Worm (Caenorhabditis elegans) whole organism, early embryonic: ENCODE results near the gene tsp-8.

Source experiments
- B0310.2 ChIP-seq: sonication (generic microtip); optimal IDR thresholded peaks from 2 replicates; lab custom pipeline; 2016; ENCODE audit warnings: mild to moderate bottlenecking, missing genetic modification characterization, missing compliant biosample characterization
- F13C5.2 ChIP-seq: sonication (generic microtip); optimal IDR thresholded peaks from 2 replicates; lab custom pipeline; 2017; ENCODE audit warnings: mild to moderate bottlenecking, missing genetic modification characterization, inconsistent platforms, missing compliant biosample characterization
- aly-1 ChIP-seq: sonication (generic microtip); optimal IDR thresholded peaks from 2 replicates; lab custom pipeline; 2016; ENCODE audit warnings: missing genetic modification characterization, missing compliant biosample characterization
- ama-1 ChIP-seq: fragments of 150-350 bp; optimal IDR thresholded peaks from 2 replicates; lab custom pipeline; 2014
- ceh-13 ChIP-seq: fragments of 200-800 bp; sonication (Bioruptor generic); optimal IDR thresholded peaks from 2 replicates; lab custom pipeline; 2018; ENCODE audit warnings: mild to moderate bottlenecking, missing genetic modification characterization, missing compliant biosample characterization
- ceh-36 ChIP-seq: sonication (generic microtip); optimal IDR thresholded peaks from 2 replicates; lab custom pipeline; 2016; ENCODE audit warnings: missing genetic modification characterization, inconsistent platforms, missing compliant biosample characterization
- ets-7 ChIP-seq: sonication (generic microtip); optimal IDR thresholded peaks from 2 replicates; lab custom pipeline; 2016; ENCODE audit warnings: missing genotype, missing genetic modification characterization, missing compliant biosample characterization
- flt-1 ChIP-seq: fragments of 200-800 bp; sonication (Bioruptor generic); IDR thresholded peaks from 2 replicates; pipeline ENCODE4 v1.3.6; 2022; ENCODE audit warnings: missing genetic modification characterization, missing compliant biosample characterization
- hmbx-1 ChIP-seq: sonication (generic microtip); optimal IDR thresholded peaks from 2 replicates; lab custom pipeline; 2016; ENCODE audit warnings: mild to moderate bottlenecking, missing genetic modification characterization, missing compliant biosample characterization
- hmg-4 ChIP-seq: fragments of 200-800 bp; sonication (Bioruptor generic); optimal IDR thresholded peaks from 2 replicates; lab custom pipeline; 2018; ENCODE audit warnings: mild to moderate bottlenecking, missing genetic modification characterization, missing compliant biosample characterization
- hnd-1 ChIP-seq: sonication (generic microtip); optimal IDR thresholded peaks from 2 replicates; lab custom pipeline; 2016; ENCODE audit warnings: missing genetic modification characterization, missing compliant biosample characterization
- pes-1 ChIP-seq: fragments of 200-800 bp; sonication (Bioruptor generic); IDR thresholded peaks from 2 replicates; pipeline ENCODE4 v1.3.6; 2022; ENCODE audit warnings: missing genetic modification reagents, missing genetic modification characterization, missing compliant biosample characterization
- scrt-1 ChIP-seq: fragments of 200-800 bp; sonication (Bioruptor generic); IDR thresholded peaks from 2 replicates; pipeline ENCODE4 v1.3.6; 2022; ENCODE audit warnings: missing genetic modification characterization, missing compliant biosample characterization
- sea-1 ChIP-seq: fragments of 200-800 bp; sonication (Bioruptor generic); conservative IDR thresholded peaks from 2 replicates; pipeline ENCODE4 v1.3.6; 2022; ENCODE audit warnings: missing genetic modification characterization, missing compliant biosample characterization
- tbx-11 ChIP-seq: fragments of 200-800 bp; sonication (Bioruptor generic); IDR thresholded peaks from 2 replicates; pipeline ENCODE4 v1.3.6; 2022; ENCODE audit warnings: missing genetic modification characterization, missing compliant biosample characterization
- tbx-37 ChIP-seq: fragments of 200-800 bp; sonication (Bioruptor generic); conservative IDR thresholded peaks from 2 replicates; pipeline ENCODE4 v1.3.6; 2022; ENCODE audit warnings: missing genetic modification reagents, missing genetic modification characterization, missing compliant biosample characterization
- tra-4 ChIP-seq: sonication (generic microtip); optimal IDR thresholded peaks from 2 replicates; lab custom pipeline; 2017; ENCODE audit warnings: missing genetic modification characterization, missing compliant biosample characterization

tsp-8 gene

DNA sequence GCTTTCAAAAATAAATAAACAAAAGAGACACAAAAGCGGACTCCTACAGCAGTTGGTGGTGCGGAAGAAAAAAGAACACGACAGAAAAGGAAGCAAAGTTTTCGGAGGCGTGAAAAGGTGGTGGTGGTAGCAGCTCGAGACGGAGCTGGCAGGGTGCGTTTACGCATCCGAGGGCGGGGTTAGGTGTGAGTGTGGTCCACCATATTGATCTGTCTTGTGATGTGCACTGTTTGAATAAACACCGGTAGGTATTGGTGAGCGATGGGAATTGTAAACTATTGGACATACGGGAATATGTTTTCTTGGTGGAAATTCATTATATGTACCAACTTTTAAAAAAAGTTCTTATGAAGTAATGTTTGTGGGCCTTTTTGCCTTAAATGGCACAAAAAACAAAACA is 31.7 kb upstream of the tsp-8 start, which contains the start of gene C05G5.5:
Gene C05G5.5 (minus strand): TSS at position 101 of the 400 bp plus-strand sequence.
- no peak for TF ChIP-seq flt-1 (GFP tag; lab: Robert Waterston, UW)
- no peak for TF ChIP-seq ets-7 (tag; lab: Kevin White, UChicago)
- TF ChIP-seq hnd-1 (tag; lab: Kevin White, UChicago): no peak

DNA sequence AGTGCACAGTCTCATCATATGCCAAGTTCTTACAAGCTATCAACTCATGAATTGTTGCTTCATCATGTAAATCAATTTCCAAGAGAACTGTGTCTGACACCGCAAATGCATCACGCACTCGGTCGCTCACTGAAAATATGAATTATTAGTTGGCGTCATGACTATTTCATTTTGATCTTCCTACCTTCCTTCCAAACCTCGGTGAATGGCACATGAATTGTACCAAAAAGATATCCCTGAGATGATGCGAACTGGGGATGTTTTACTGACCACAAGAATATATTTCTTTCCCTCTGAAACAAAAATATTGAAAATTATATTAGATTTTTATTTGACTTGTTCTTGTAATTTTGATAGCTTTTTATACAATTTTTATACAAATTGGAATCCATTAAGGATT is 30.9 kb upstream of the tsp-8 start:
- no peak for TF ChIP-seq F13C5.2 (tag; lab: Kevin White, UChicago)

ce11 chrX:14759549-14759948 is 30.2 kb upstream of the tsp-8 start:
- TF ChIP-seq hmbx-1: no peak
- no peak for TF ChIP-seq B0310.2 (tag; lab: Kevin White, UChicago)
- TF ChIP-seq scrt-1 (GFP tag; lab: Robert Waterston, UW): no peak
- TF ChIP-seq ama-1: no peak
- TF ChIP-seq flt-1 (GFP tag; lab: Robert Waterston, UW): no peak
- TF ChIP-seq tbx-11: no peak
- no peak for TF ChIP-seq hmg-4
- TF ChIP-seq sea-1: no peak
- TF ChIP-seq pes-1 (GFP tag; lab: Robert Waterston, UW): no peak

DNA sequence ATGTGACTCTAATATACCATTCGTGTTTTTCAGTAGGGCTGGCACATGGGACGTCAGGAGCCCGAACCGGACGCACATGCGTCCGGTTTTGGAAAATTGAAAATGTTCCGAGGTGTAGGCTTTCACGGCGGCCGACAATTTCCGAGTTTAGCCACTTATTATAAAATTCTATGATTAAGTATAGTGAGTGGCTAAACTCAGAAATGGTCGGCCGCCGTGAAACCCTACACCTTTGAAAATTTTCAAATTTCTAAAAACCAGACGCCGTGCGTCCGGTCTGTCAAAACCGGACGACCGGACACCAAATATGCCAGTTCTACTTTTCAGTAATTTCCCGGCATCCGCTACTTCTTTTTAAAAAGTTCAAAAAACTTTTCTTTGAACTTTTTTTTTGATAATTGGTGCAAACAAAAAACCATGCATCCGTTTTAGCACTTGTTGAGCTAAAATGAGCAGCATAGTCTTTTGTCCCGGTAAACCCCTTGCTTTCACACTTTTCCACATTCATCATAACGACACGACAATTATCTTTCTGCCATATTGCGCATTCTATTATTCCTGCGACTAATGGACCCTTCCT is 28.4 kb upstream of the tsp-8 start:
- TF ChIP-seq F13C5.2 (tag; lab: Kevin White, UChicago) (no peak), tra-4 (tag; lab: Kevin White, UChicago) (no peak), tbx-37 (GFP tag; lab: Robert Waterston, UW) (no peak), ets-7 (tag; lab: Kevin White, UChicago) (no peak), tbx-11 (no peak), B0310.2 (tag; lab: Kevin White, UChicago) (no peak), flt-1 (GFP tag; lab: Robert Waterston, UW) (no peak), hmbx-1 (no peak), sea-1 (no peak), scrt-1 (GFP tag; lab: Robert Waterston, UW) (no peak), ceh-13 (no peak), pes-1 (GFP tag; lab: Robert Waterston, UW) (no peak), ama-1 (no peak), hmg-4 (no peak), hnd-1 (tag; lab: Kevin White, UChicago) (no peak)

ce11 chrX:14756606-14757005 is 27.3 kb upstream of the tsp-8 start:
- no peak for TF ChIP-seq hmg-4
- 0 out of 2 replicates have a peak, but pooled peaks have one; percentile 61 for TF ChIP-seq scrt-1 (GFP tag; lab: Robert Waterston, UW)
- peak; percentile 16; the same call in 1 of the 2 replicates for TF ChIP-seq pes-1 (GFP tag; lab: Robert Waterston, UW)
- TF ChIP-seq ceh-36 (tag; lab: Kevin White, UChicago): no peak

DNA sequence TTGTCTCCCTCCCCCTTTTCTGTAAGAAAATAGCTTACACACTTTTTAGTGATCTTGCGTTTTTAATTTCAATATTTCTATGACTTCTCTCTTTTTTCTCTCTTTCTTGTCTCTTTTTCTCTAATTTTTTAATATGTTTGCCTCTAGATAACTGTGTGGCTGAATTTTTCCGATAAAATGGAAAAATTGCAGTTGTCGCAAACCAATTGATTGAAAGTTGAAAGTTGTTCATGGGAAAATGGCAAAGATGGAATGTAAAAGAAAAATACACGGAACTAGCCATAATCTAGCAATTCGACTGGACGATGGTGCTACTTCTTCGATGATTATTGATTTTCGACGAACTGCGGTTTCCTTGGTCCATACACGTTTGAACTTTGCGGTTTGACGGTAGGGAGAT is 26.5 kb upstream of the tsp-8 start:
- TF ChIP-seq tbx-37 (GFP tag; lab: Robert Waterston, UW) (no peak), ets-7 (tag; lab: Kevin White, UChicago) (no peak), F13C5.2 (tag; lab: Kevin White, UChicago) (no peak), ceh-13 (no peak), hmbx-1 (no peak), scrt-1 (GFP tag; lab: Robert Waterston, UW) (no peak), flt-1 (GFP tag; lab: Robert Waterston, UW) (no peak), sea-1 (no peak), tbx-11 (no peak), aly-1 (tag; lab: Kevin White, UChicago) (no peak), tra-4 (tag; lab: Kevin White, UChicago) (no peak), B0310.2 (tag; lab: Kevin White, UChicago) (no peak), ama-1 (no peak), ceh-36 (tag; lab: Kevin White, UChicago) (no peak), hmg-4 (no peak)

ce11 chrX:14753514-14754076 is 24.3 kb upstream of the tsp-8 start, which contains the start of gene sucl-1:
sucl-1 (plus strand) TSS chrX:14754026.
- TF ChIP-seq sea-1: peak; percentile 54; the same call in 1 of the 2 replicates
- no peak for TF ChIP-seq ets-7 (tag; lab: Kevin White, UChicago)
- no peak for TF ChIP-seq tbx-37 (GFP tag; lab: Robert Waterston, UW)
- no peak for TF ChIP-seq ceh-13
- TF ChIP-seq hnd-1 (tag; lab: Kevin White, UChicago): no peak
- TF ChIP-seq hmbx-1: no peak
- TF ChIP-seq pes-1 (GFP tag; lab: Robert Waterston, UW): no peak
- TF ChIP-seq flt-1 (GFP tag; lab: Robert Waterston, UW): no peak
- TF ChIP-seq tbx-11: no peak
- TF ChIP-seq scrt-1 (GFP tag; lab: Robert Waterston, UW): no peak
- TF ChIP-seq ceh-36 (tag; lab: Kevin White, UChicago): no peak
- TF ChIP-seq hmg-4: peak; percentile 83
- TF ChIP-seq F13C5.2 (tag; lab: Kevin White, UChicago): peak; percentile 67
- TF ChIP-seq aly-1 (tag; lab: Kevin White, UChicago): no peak

DNA sequence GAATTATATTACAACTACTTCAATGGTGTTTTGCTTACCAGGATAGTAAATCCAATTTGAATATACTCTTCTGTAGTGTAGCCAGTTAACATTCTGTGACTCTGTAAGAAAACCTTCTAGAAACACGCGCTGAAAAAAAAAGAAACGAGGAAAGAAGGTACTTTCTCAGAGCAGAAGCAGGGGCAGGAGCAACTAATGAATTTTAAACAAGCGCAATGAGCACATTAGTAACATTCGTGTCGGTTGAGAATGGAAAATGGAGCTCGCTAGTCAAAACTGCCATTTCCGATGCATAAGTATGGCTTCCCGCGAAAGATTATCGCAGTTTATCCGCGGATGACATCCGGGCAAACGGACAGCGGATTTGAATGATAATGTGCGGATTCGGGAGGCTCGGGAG is 22.6 kb upstream of the tsp-8 start, which contains the start of gene C05G5.3:
Gene C05G5.3 (minus strand): TSS at position 101 of the 400 bp plus-strand sequence.
- TF ChIP-seq tbx-37 (GFP tag; lab: Robert Waterston, UW): no peak
- TF ChIP-seq tbx-11: no peak
- TF ChIP-seq ama-1: no peak
- TF ChIP-seq ets-7 (tag; lab: Kevin White, UChicago): no peak
- no peak for TF ChIP-seq hnd-1 (tag; lab: Kevin White, UChicago)
- TF ChIP-seq hmbx-1: no peak
- no peak for TF ChIP-seq tra-4 (tag; lab: Kevin White, UChicago)
- TF ChIP-seq ceh-13: no peak
- no peak for TF ChIP-seq sea-1
- TF ChIP-seq B0310.2 (tag; lab: Kevin White, UChicago): no peak
- no peak for TF ChIP-seq flt-1 (GFP tag; lab: Robert Waterston, UW)
- no peak for TF ChIP-seq F13C5.2 (tag; lab: Kevin White, UChicago)
- no peak for TF ChIP-seq pes-1 (GFP tag; lab: Robert Waterston, UW)
- no peak for TF ChIP-seq hmg-4
- TF ChIP-seq scrt-1 (GFP tag; lab: Robert Waterston, UW): no peak
- no peak for TF ChIP-seq ceh-36 (tag; lab: Kevin White, UChicago)
- TF ChIP-seq aly-1 (tag; lab: Kevin White, UChicago): no peak
